Fruit fly (Drosophila melanogaster) whole organism, pupa: ENCODE measurements around the gene tyn.

Experiments used
- CG10348 ChIP-seq: fragments of 200-800 bp; sonication (Bioruptor generic); IDR thresholded peaks from 2 replicates; pipeline ENCODE4 v1.3.6; 2022; ENCODE audit warnings: missing biosample characterization, missing genetic modification characterization
- CG12605 ChIP-seq: fragments of 200-800 bp; sonication (Bioruptor generic); IDR thresholded peaks from 2 replicates; pipeline ENCODE4 v1.3.6; 2022; ENCODE audit warnings: missing biosample characterization, missing genetic modification characterization
- CG13204 ChIP-seq: fragments of 200-800 bp; sonication (Bioruptor generic); optimal IDR thresholded peaks from 2 replicates; lab custom pipeline; 2018; ENCODE audit warnings: missing biosample characterization, mild to moderate bottlenecking, missing genetic modification characterization, moderate library complexity
- CG14655 ChIP-seq: fragments of 200-800 bp; sonication (Bioruptor generic); optimal IDR thresholded peaks from 3 replicates; lab custom pipeline; 2017; ENCODE audit warnings: mild to moderate bottlenecking, missing biosample characterization, missing genetic modification reagents, missing genetic modification characterization
- CG15710 ChIP-seq: fragments of 200-800 bp; sonication (Bioruptor generic); optimal IDR thresholded peaks from 2 replicates; lab custom pipeline; 2018; ENCODE audit warnings: missing biosample characterization, mild to moderate bottlenecking, missing genetic modification characterization, moderate library complexity
- CG17806 ChIP-seq: fragments of 200-800 bp; sonication (Bioruptor generic); optimal IDR thresholded peaks from 2 replicates; lab custom pipeline; 2018; ENCODE audit warnings: missing biosample characterization, mild to moderate bottlenecking, missing genetic modification characterization, moderate library complexity
- CG32121 ChIP-seq: fragments of 200-800 bp; sonication (Bioruptor generic); IDR thresholded peaks from 2 replicates; pipeline ENCODE4 v1.3.6; 2022; ENCODE audit warnings: missing biosample characterization, missing genetic modification characterization
- CG34367 ChIP-seq: fragments of 200-800 bp; sonication (Bioruptor generic); optimal IDR thresholded peaks from 2 replicates; lab custom pipeline; 2018; ENCODE audit warnings: missing biosample characterization, mild to moderate bottlenecking, missing genetic modification characterization
- CG4496 ChIP-seq: fragments of 200-800 bp; sonication (Bioruptor generic); IDR thresholded peaks from 3 replicates; pipeline ENCODE4 v1.3.6; 2022; ENCODE audit warnings: missing biosample characterization, missing genetic modification characterization
- CG8159 ChIP-seq: fragments of 200-800 bp; sonication (Bioruptor generic); optimal IDR thresholded peaks from 3 replicates; lab custom pipeline; 2018; ENCODE audit warnings: missing biosample characterization, mild to moderate bottlenecking, missing genetic modification characterization, moderate library complexity
- CG8301 ChIP-seq: fragments of 200-800 bp; sonication (Bioruptor generic); optimal IDR thresholded peaks from 2 replicates; lab custom pipeline; 2018; ENCODE audit warnings: missing biosample characterization, mild to moderate bottlenecking, missing genetic modification characterization
- CG9948 ChIP-seq: fragments of 200-800 bp; sonication (Bioruptor generic); optimal IDR thresholded peaks from 2 replicates; lab custom pipeline; 2018; ENCODE audit warnings: missing biosample characterization, mild to moderate bottlenecking, missing genetic modification characterization, moderate library complexity
- D1 ChIP-seq: fragments of 200-800 bp; sonication (Bioruptor generic); optimal IDR thresholded peaks from 2 replicates; lab custom pipeline; 2018; ENCODE audit warnings: missing biosample characterization, mild to moderate bottlenecking, missing genetic modification characterization, moderate library complexity
- EcR ChIP-seq: fragments of 200-800 bp; sonication (Bioruptor generic); optimal IDR thresholded peaks from 3 replicates; lab custom pipeline; 2019; ENCODE audit warnings: missing biosample characterization, missing genetic modification characterization, mild to moderate bottlenecking, moderate library complexity, missing genetic modification reagents
- Ets98B ChIP-seq: fragments of 200-800 bp; sonication (Bioruptor generic); IDR thresholded peaks from 2 replicates; pipeline ENCODE4 v1.3.6; 2022; ENCODE audit warnings: missing biosample characterization, missing genetic modification characterization
- Pif1A ChIP-seq: fragments of 200-800 bp; sonication (Bioruptor generic); optimal IDR thresholded peaks from 3 replicates; lab custom pipeline; 2016; ENCODE audit warnings: missing biosample characterization, missing genetic modification characterization
- Pif1B ChIP-seq: fragments of 200-800 bp; sonication (Bioruptor generic); optimal IDR thresholded peaks from 3 replicates; lab custom pipeline; 2016; ENCODE audit warnings: missing biosample characterization, missing genetic modification characterization
- Snoo ChIP-seq: fragments of 200-800 bp; sonication (Bioruptor generic); optimal IDR thresholded peaks from 3 replicates; lab custom pipeline; 2017; ENCODE audit warnings: missing biosample characterization, mild to moderate bottlenecking, missing genetic modification characterization, inconsistent platforms
- fd96Ca ChIP-seq: fragments of 200-800 bp; sonication (Bioruptor generic); IDR thresholded peaks from 3 replicates; pipeline ENCODE4 v1.3.6; 2022; ENCODE audit warnings: missing biosample characterization, missing genetic modification characterization
- gl ChIP-seq: fragments of 200-800 bp; sonication (Bioruptor generic); optimal IDR thresholded peaks from 2 replicates; lab custom pipeline; 2018; ENCODE audit warnings: missing biosample characterization, mild to moderate bottlenecking, missing genetic modification characterization
- rn ChIP-seq: fragments of 200-800 bp; sonication (Bioruptor generic); IDR thresholded peaks from 2 replicates; pipeline ENCODE4 v1.3.6; 2022; ENCODE audit warnings: missing biosample characterization, missing genetic modification characterization

tyn gene

dm6 chrX:145081-145480 is 5.0 kb downstream of the tyn start:
- TF ChIP-seq rn (GFP tag; lab: Robert Waterston, UW) (no peak), CG17806 (tag; lab: Kevin White, UChicago) (no peak), CG9948 (tag; lab: Kevin White, UChicago) (no peak), Snoo (no peak), Pif1A (GFP tag; lab: Kevin White, UChicago) (no peak), CG14655 (GFP tag; lab: Kevin White, UChicago) (no peak), CG12605 (GFP tag; lab: Robert Waterston, UW) (no peak), Ets98B (GFP tag; lab: Robert Waterston, UW) (no peak)

DNA sequence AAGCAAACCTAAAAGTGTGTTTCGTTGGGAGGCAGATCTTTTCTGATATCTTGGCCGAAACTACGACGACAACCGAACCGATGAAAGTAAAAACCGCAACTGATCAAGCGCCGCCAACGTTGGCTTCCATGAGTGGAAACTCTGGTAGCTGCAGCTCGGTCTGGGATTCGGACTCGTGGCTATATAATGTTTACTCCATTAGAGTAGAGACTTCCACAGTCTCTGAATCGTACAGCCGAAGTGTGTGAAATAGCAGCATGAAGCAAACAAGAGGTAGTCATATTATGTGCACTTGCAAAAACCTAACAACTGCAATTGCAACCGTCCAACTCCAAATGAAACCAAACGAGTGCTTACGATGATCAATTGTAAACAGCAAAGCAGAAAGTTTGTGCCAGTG is 8.2 kb downstream of the tyn start, which contains the start of gene CG17707:
TSS of gene CG17707 (minus strand) at position 101 of the 400 bp plus-strand sequence.
- peak; percentile 13; the same call in 1 of the 3 replicates for TF ChIP-seq fd96Ca (GFP tag; lab: Robert Waterston, UW)
- TF ChIP-seq CG4496 (GFP tag; lab: Robert Waterston, UW) = no peak
- no peak for TF ChIP-seq EcR (GFP tag; lab: Kevin White, UChicago)
- no peak for TF ChIP-seq CG17806 (tag; lab: Kevin White, UChicago)
- TF ChIP-seq Ets98B (GFP tag; lab: Robert Waterston, UW) = peak; percentile 48
- TF ChIP-seq, all 21 proteins: peak for 2

DNA sequence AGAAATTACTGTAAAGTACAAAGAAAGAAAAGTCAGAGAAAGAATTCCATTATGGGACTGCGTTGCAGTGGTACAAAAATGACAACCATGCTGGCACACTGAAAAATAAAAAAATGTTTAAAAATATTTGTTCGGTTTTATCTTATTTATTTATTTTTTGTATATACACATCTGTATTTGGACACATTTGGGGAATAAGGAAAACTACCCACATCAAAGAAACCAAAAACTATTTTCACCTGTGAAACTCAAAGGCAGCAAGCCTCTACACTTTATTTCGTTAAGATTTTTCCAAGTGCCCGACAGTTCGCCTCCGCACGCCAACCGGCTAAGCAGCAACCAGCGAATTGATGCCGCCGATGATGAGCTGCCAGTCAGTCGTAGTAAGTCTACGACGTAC is 29.5 kb downstream of the tyn start:
- TF ChIP-seq fd96Ca (GFP tag; lab: Robert Waterston, UW) (0 out of 3 replicates have a peak, but pooled peaks have one; percentile 38), rn (GFP tag; lab: Robert Waterston, UW) (no peak), CG8301 (peak; percentile 59), CG13204 (GFP tag; lab: Kevin White, UChicago) (no peak), Snoo (no peak), CG9948 (tag; lab: Kevin White, UChicago) (no peak), CG14655 (GFP tag; lab: Kevin White, UChicago) (peak; percentile 67), CG4496 (GFP tag; lab: Robert Waterston, UW) (no peak), CG10348 (GFP tag; lab: Robert Waterston, UW) (no peak), CG12605 (GFP tag; lab: Robert Waterston, UW) (no peak), D1 (tag; lab: Kevin White, UChicago) (no peak), EcR (GFP tag; lab: Kevin White, UChicago) (no peak), CG32121 (GFP tag; lab: Robert Waterston, UW) (no peak), Pif1A (GFP tag; lab: Kevin White, UChicago) (no peak), Ets98B (GFP tag; lab: Robert Waterston, UW) (peak; percentile 34)

DNA sequence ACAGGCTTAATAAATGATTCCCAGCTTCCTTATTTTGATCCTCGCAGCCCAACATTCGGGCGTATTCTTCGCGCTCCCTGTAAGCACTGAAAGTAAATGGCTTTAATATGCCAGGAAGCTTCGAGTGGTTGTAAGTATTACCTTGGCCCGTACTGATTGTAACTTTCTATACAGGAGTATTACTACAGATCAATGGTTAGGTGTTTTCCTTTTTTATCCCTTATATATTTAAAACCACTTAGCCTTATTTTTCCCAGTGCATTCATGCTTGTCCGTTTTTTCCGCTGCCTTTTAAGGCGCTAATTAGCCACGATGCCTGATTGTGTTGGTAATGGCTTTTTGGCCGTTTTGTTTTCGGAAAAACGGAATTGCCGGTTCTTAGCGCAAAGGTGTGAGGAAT is 33.4 kb downstream of the tyn start:
- TF ChIP-seq gl (tag; lab: Kevin White, UChicago) = no peak
- TF ChIP-seq EcR (GFP tag; lab: Kevin White, UChicago) = no peak
- peak; percentile 11 for TF ChIP-seq Pif1B (GFP tag; lab: Kevin White, UChicago)
- TF ChIP-seq fd96Ca (GFP tag; lab: Robert Waterston, UW) = no peak
- TF ChIP-seq CG14655 (GFP tag; lab: Kevin White, UChicago) = peak; percentile 34
- TF ChIP-seq CG9948 (tag; lab: Kevin White, UChicago) = no peak
- TF ChIP-seq CG17806 (tag; lab: Kevin White, UChicago) = no peak
- TF ChIP-seq CG4496 (GFP tag; lab: Robert Waterston, UW) = 0 out of 3 replicates have a peak, but pooled peaks have one; percentile 33
- no peak for TF ChIP-seq CG15710 (tag; lab: Kevin White, UChicago)
- TF ChIP-seq CG8159 (tag; lab: Kevin White, UChicago) = no peak
- TF ChIP-seq CG34367 (tag; lab: Kevin White, UChicago) = no peak
- TF ChIP-seq CG13204 (GFP tag; lab: Kevin White, UChicago) = no peak
- no peak for TF ChIP-seq CG32121 (GFP tag; lab: Robert Waterston, UW)
- TF ChIP-seq D1 (tag; lab: Kevin White, UChicago) = no peak
- TF ChIP-seq Pif1A (GFP tag; lab: Kevin White, UChicago) = peak; percentile 10
- peak; percentile 21 for TF ChIP-seq CG8301
- TF ChIP-seq rn (GFP tag; lab: Robert Waterston, UW) = no peak
- peak; percentile 28 for TF ChIP-seq Snoo
- TF ChIP-seq Ets98B (GFP tag; lab: Robert Waterston, UW) = 0 out of 2 replicates have a peak, but pooled peaks have one; percentile 11
- no peak for TF ChIP-seq CG12605 (GFP tag; lab: Robert Waterston, UW)
- no peak for TF ChIP-seq CG10348 (GFP tag; lab: Robert Waterston, UW)

DNA sequence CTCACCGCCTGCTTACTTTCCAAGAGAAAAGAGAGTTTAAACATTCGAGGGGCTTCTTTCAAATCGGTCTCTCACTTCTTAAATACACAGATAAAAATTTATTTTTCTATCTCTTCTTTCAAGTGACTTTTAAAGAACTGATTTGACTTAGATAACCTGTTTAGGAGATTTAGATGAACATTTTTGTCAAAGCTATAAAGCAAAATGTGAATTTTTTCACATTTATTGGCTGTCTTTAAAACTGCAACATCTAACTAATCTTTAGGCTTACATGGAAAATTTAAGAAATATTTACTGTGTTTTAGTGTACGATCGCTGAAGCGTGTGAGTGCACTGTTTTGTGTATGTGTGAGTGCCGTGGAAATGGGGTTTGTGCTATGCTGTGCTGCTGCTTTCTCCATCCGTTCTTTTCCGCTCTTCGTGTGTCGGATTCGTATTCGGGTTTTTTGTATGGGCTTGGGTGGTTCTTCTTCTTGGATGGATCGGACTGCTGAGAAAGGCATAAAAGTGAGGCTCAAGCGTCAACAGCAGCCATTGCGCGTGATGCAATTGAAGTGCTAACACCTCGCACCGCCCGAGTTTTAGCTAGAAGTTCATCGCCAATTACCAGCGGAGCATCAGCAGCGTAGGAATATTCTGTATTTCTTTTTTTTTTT is 35.6 kb downstream of the tyn start:
- TF ChIP-seq Pif1B (GFP tag; lab: Kevin White, UChicago) (peak; percentile 73), CG12605 (GFP tag; lab: Robert Waterston, UW) (no peak), CG8301 (peak; percentile 90), rn (GFP tag; lab: Robert Waterston, UW) (no peak), Ets98B (GFP tag; lab: Robert Waterston, UW) (peak; percentile 34), CG14655 (GFP tag; lab: Kevin White, UChicago) (peak; percentile 92), CG8159 (tag; lab: Kevin White, UChicago) (peak; percentile 65), CG32121 (GFP tag; lab: Robert Waterston, UW) (no peak), CG34367 (tag; lab: Kevin White, UChicago) (peak; percentile 51), CG10348 (GFP tag; lab: Robert Waterston, UW) (no peak), CG4496 (GFP tag; lab: Robert Waterston, UW) (0 out of 3 replicates have a peak, but pooled peaks have one; percentile 42), Pif1A (GFP tag; lab: Kevin White, UChicago) (peak; percentile 78), Snoo (peak; percentile 69), CG13204 (GFP tag; lab: Kevin White, UChicago) (no peak), gl (tag; lab: Kevin White, UChicago) (peak; percentile 16), fd96Ca (GFP tag; lab: Robert Waterston, UW) (no peak), CG9948 (tag; lab: Kevin White, UChicago) (peak; percentile 75), EcR (GFP tag; lab: Kevin White, UChicago) (no peak), CG15710 (tag; lab: Kevin White, UChicago) (peak; percentile 58), D1 (tag; lab: Kevin White, UChicago) (no peak), CG17806 (tag; lab: Kevin White, UChicago) (peak; percentile 68)
